Worm (Caenorhabditis elegans): Measurements from ENCODE around the gene K10B2.4.

- TF ChIP-seq ama-1 (optimal IDR thresholded peaks at IDR 0.05) (no peak), ama-1 (GFP tag; optimal IDR thresholded peaks at IDR 0.05) (no peak), ceh-27 (GFP tag; optimal IDR thresholded peaks at IDR 0.05) (no peak), ZK185.1 (tag; optimal IDR thresholded peaks at IDR 0.05; ENCODE audit: poor library complexity, severe bottlenecking) (no peak), lsy-27 (tag; optimal IDR thresholded peaks at IDR 0.05; ENCODE audit: borderline replicate concordance, insufficient read depth) (no peak), nhr-90 (tag; optimal IDR thresholded peaks at IDR 0.05) (no peak), bed-2 (GFP tag; IDR thresholded peaks at IDR 0.05) (no peak), tlf-1 (GFP tag; optimal IDR thresholded peaks at IDR 0.05) (no peak), let-607 (tag; optimal IDR thresholded peaks at IDR 0.05) (no peak)
Measured at ce11 chrII:6339948-6340347, 20.8 kb downstream of the K10B2.4 start, which contains the start of gene C32D5.7.
